Fruit fly (Drosophila melanogaster) whole organism, adult: Measurements from ENCODE around the gene CG10803.

Experiments used
- CG11617 ChIP-seq: fragments of 200-800 bp; sonication (Bioruptor generic); optimal IDR thresholded peaks from 2 replicates; lab custom pipeline; 2017; ENCODE audit warnings: mild to moderate bottlenecking, missing biosample characterization, missing genetic modification reagents, missing genetic modification characterization
- CG12768 ChIP-seq: fragments of 200-800 bp; sonication (Bioruptor generic); optimal IDR thresholded peaks from 2 replicates; lab custom pipeline; 2017; ENCODE audit warnings: missing biosample characterization, missing genetic modification characterization, mild to moderate bottlenecking, moderate library complexity, missing genetic modification reagents
- CG14711 ChIP-seq: fragments of 200-800 bp; sonication (Bioruptor generic); optimal IDR thresholded peaks from 2 replicates; lab custom pipeline; 2018; ENCODE audit warnings: missing biosample characterization, mild to moderate bottlenecking, missing genetic modification characterization, moderate library complexity
- CG1620 ChIP-seq: fragments of 200-800 bp; sonication (Bioruptor generic); optimal IDR thresholded peaks from 2 replicates; lab custom pipeline; 2016; ENCODE audit warnings: missing biosample characterization, missing genetic modification characterization
- CG33017 ChIP-seq: fragments of 200-800 bp; sonication (Bioruptor generic); optimal IDR thresholded peaks from 2 replicates; lab custom pipeline; 2018; ENCODE audit warnings: missing biosample characterization, mild to moderate bottlenecking, missing genetic modification characterization, moderate library complexity
- CG5204 ChIP-seq: fragments of 200-800 bp; sonication (Bioruptor generic); optimal IDR thresholded peaks from 2 replicates; lab custom pipeline; 2016; ENCODE audit warnings: missing biosample characterization, missing genetic modification characterization
- CG7045 ChIP-seq: fragments of 200-800 bp; sonication (Bioruptor generic); optimal IDR thresholded peaks from 2 replicates; lab custom pipeline; 2017; ENCODE audit warnings: missing biosample characterization, mild to moderate bottlenecking, missing genetic modification characterization
- CG7101 ChIP-seq: fragments of 200-800 bp; sonication (Bioruptor generic); optimal IDR thresholded peaks from 2 replicates; lab custom pipeline; 2018; ENCODE audit warnings: missing biosample characterization, mild to moderate bottlenecking, missing genetic modification characterization, moderate library complexity
- Clk ChIP-seq: fragments of 200-800 bp; sonication (Bioruptor generic); optimal IDR thresholded peaks from 2 replicates; lab custom pipeline; 2017; ENCODE audit warnings: missing biosample characterization, missing genetic modification characterization
- Crg-1 ChIP-seq: fragments of 200-800 bp; sonication (Bioruptor generic); optimal IDR thresholded peaks from 2 replicates; lab custom pipeline; 2016; ENCODE audit warnings: missing biosample characterization, missing genetic modification characterization
- Hr96 ChIP-seq: fragments of 200-800 bp; sonication (Bioruptor generic); optimal IDR thresholded peaks from 2 replicates; lab custom pipeline; 2016; ENCODE audit warnings: missing biosample characterization, missing genetic modification characterization
- Mnt ChIP-seq: fragments of 200-800 bp; sonication (Bioruptor generic); optimal IDR thresholded peaks from 2 replicates; lab custom pipeline; 2016; ENCODE audit warnings: missing biosample characterization, mild to moderate bottlenecking, missing genetic modification characterization
- bab1 ChIP-seq: fragments of 200-800 bp; sonication (Bioruptor generic); optimal IDR thresholded peaks from 3 replicates; lab custom pipeline; 2019; ENCODE audit warnings: missing biosample characterization, mild to moderate bottlenecking, missing genetic modification characterization, moderate library complexity
- cic ChIP-seq: fragments of 200-800 bp; sonication (Bioruptor generic); optimal IDR thresholded peaks from 2 replicates; lab custom pipeline; 2017; ENCODE audit warnings: missing biosample characterization, mild to moderate bottlenecking, missing genetic modification characterization, moderate library complexity
- cnc ChIP-seq, 2 experiments: fragments of >200 bp; optimal IDR thresholded peaks; 2 replicates each; lab custom pipeline; 2017
- kay ChIP-seq: fragments of 200-800 bp; sonication (Bioruptor generic); peaks from one replicate; lab custom pipeline; 2016; ENCODE audit warnings: missing biosample characterization, missing genetic modification characterization, borderline replicate concordance
- ovo ChIP-seq: fragments of 200-800 bp; sonication (Bioruptor generic); optimal IDR thresholded peaks from 2 replicates; lab custom pipeline; 2016; ENCODE audit warnings: missing biosample characterization, missing genetic modification characterization
- pad ChIP-seq: fragments of 200-800 bp; sonication (Bioruptor generic); optimal IDR thresholded peaks from 3 replicates; lab custom pipeline; 2017; ENCODE audit warnings: missing biosample characterization, missing genetic modification characterization, mild to moderate bottlenecking, moderate library complexity, missing genetic modification reagents
- tj ChIP-seq: fragments of 200-800 bp; sonication (Bioruptor generic); optimal IDR thresholded peaks from 3 replicates; lab custom pipeline; 2017; ENCODE audit warnings: missing biosample characterization, mild to moderate bottlenecking, missing genetic modification characterization, moderate library complexity
- toe ChIP-seq: fragments of 200-800 bp; sonication (Bioruptor generic); optimal IDR thresholded peaks from 2 replicates; lab custom pipeline; 2016; ENCODE audit warnings: missing biosample characterization, missing genetic modification characterization

The CG10803 gene

DNA sequence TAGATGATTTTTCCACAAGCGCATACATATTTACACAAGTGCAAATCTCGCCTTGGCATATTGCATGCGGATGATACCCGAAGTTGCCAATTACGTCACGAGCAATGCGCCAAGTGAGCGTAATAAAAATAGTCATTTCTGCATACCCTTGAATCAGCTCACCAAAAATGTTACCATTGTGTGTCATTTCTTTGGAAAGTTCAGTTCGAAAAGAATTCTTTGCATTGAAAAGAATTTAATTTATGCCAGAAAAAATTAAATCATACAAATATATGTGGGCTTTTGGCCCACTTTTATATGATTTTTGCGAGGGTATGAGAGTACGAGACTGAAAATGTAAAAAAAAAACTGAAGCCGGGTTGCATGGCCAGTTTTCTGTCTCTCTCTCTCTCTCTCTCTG, 33.5 kb upstream of the CG10803 start:
- TF ChIP-seq CG12768 (GFP tag; lab: Kevin White, UChicago) (no peak), Hr96 (GFP tag; lab: Kevin White, UChicago) (no peak), bab1 (no peak), CG1620 (no peak), tj (GFP tag; lab: Kevin White, UChicago) (no peak)

DNA sequence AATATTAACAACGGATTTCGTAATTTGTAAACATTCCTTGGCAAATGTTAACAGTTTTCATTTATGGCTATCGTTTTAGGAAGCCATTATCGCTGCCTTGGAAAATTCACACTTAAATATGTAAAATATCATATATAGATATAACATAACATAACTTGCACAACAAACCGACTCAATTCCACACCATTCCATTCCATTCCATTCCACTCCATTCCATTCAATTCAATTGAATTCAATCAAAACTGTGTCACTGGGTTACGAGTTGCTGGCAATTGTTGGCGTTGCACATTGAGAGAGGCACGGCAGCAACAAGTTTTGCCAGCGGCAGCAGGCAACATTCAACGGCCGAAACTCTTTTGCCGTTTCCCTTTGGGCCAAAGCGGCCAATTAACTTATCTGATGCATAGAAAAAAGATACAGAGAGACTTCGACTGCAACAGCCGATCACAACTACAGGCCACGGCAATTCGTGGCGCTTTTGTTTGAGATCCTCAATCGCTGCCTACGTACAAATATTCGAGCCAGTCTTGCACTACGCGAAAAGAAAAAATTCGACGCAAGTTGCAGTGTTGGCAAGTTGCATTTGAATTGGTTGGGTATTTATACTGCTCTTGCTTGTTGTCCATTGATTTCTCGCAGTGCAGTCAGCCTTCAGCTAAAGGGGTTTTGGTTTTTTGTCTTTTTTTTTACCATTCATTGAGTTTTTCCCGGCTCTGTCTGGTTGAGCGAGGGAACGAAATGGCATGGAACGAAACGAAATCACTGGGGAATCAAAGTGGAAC, 32.2 kb upstream of the CG10803 start:
- TF ChIP-seq kay (GFP tag; lab: Kevin White, UChicago) = no peak
- TF ChIP-seq CG33017 (tag; lab: Kevin White, UChicago) = no peak

DNA sequence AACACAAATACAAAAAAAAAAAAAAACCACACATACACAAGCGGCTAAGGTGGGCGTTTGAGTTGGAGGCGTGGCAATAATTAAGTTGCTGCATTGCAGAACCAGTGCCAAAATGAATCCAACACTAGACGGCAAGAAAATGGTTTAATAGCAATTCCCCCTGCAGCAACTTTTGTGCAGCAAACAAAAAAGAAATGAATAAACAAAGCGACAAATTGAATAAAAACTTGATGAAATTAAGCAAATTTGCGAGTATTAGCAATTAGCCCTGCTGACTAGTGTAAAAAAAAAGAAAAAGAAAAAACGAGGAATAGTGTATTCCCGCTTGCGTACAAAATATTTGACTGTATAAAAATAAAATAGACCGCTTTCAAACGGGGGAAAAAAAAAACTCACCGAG, 30.7 kb upstream of the CG10803 start:
- TF ChIP-seq cic (GFP tag; lab: Kevin White, UChicago) (no peak), Mnt (no peak), CG7045 (no peak), tj (GFP tag; lab: Kevin White, UChicago) (no peak), toe (GFP tag; lab: Kevin White, UChicago) (no peak), Clk (no peak), CG12768 (GFP tag; lab: Kevin White, UChicago) (no peak), kay (GFP tag; lab: Kevin White, UChicago) (no peak), CG14711 (tag; lab: Kevin White, UChicago) (no peak), pad (GFP tag; lab: Kevin White, UChicago) (no peak), Hr96 (GFP tag; lab: Kevin White, UChicago) (no peak), CG5204 (GFP tag; lab: Kevin White, UChicago) (no peak), ovo (no peak), CG11617 (no peak), CG7101 (no peak), Crg-1 (GFP tag; lab: Kevin White, UChicago) (no peak), cnc (optimal IDR thresholded peaks at IDR 0.05; lab: Kevin White, UChicago) (no peak)

DNA sequence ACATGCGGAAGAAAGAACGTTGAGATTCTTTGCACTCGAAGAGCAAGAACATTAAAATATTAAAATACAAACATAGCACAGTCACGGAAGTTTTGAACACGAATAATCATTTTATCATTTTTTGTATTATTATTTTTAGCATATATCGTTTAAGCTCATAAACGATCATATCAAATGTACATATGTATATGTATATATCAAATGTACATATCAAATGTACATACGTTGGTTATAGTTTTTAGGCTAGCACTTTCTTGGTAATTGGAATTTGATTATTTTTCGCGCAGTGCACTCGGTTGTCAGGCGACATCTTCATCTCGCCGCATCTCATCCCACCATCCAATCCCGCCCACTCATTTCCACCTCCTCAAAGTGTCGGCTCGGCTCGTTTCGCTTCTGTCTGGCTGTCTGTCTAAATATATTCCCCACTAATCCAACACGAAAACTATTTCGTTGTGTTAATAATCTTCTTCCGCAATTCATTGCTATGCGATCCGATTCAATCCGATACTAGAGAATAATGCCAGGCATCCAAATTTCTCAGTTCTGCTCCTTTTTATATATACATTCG, 29.9 kb upstream of the CG10803 start:
- no peak for TF ChIP-seq tj (GFP tag; lab: Kevin White, UChicago)
- no peak for TF ChIP-seq CG14711 (tag; lab: Kevin White, UChicago)

- TF ChIP-seq CG33017 (tag; lab: Kevin White, UChicago) (no peak), CG7101 (no peak)
Observed at dm6 chrX:3457518-3457917, 27.9 kb upstream of the CG10803 start.

DNA sequence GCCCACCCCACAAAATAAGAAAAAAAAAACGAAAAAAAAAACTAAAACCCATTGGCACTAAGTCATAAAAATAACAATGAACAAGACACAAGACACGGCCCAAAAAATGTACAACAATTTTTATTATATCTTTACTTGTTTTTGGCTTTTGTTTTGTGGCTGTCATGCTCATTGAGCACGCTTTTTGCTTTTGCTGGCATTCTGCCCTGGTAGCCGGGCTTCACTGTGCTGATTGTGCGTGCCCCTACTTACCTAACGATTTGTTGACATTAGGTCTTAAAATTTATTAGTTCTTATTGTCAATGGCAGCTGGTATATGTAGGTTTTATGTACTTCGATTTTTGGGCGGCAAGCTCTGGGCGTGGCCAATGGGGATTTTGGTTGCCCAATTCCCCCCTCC, 27.0 kb upstream of the CG10803 start:
- TF ChIP-seq CG11617 = no peak
- TF ChIP-seq CG7101 = no peak
- no peak for TF ChIP-seq pad (GFP tag; lab: Kevin White, UChicago)
- no peak for TF ChIP-seq Crg-1 (GFP tag; lab: Kevin White, UChicago)
- no peak for TF ChIP-seq Mnt
- no peak for TF ChIP-seq CG7045
- no peak for TF ChIP-seq bab1
- TF ChIP-seq kay (GFP tag; lab: Kevin White, UChicago) = no peak
- TF ChIP-seq cic (GFP tag; lab: Kevin White, UChicago) = no peak
- TF ChIP-seq CG5204 (GFP tag; lab: Kevin White, UChicago) = no peak
- no peak for TF ChIP-seq CG1620
- TF ChIP-seq CG14711 (tag; lab: Kevin White, UChicago) = no peak

DNA sequence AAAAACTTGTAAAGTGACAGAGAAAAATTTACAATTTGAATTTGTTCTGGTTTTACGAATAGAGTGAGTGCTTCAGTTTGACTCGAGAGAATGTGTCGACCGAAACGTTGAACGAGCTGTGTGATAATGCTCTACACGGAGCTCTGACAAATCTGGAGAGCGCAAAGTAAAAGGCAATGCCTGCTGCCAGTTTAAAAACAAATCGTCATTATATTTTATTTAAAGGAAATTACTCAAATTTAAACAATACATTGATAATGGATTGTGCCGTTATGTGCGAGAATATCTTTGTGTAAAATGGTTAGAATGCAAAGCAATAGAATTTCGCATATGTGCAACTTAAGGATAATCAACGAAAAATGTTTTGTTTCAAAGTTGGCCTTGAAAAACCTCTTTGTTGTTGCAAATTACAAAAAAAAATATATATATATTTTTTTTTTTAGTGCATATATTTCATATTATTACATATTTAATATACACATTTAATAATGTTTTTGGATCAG, 25.3 kb upstream of the CG10803 start, which contains the start of the genes CG16782 and CG10801:
CG16782 (minus strand) TSS at position 101 of the 503 bp plus-strand sequence.
CG10801 (plus strand) TSS at position 453 of the 503 bp plus-strand sequence.
- TF ChIP-seq ovo (no peak), CG12768 (GFP tag; lab: Kevin White, UChicago) (no peak), CG14711 (tag; lab: Kevin White, UChicago) (no peak), Clk (no peak), cic (GFP tag; lab: Kevin White, UChicago) (no peak), CG1620 (no peak), bab1 (no peak), cnc (optimal IDR thresholded peaks at IDR 0.05; lab: Kevin White, UChicago) (no peak), toe (GFP tag; lab: Kevin White, UChicago) (no peak), tj (GFP tag; lab: Kevin White, UChicago) (no peak), Hr96 (GFP tag; lab: Kevin White, UChicago) (no peak), kay (GFP tag; lab: Kevin White, UChicago) (no peak), CG5204 (GFP tag; lab: Kevin White, UChicago) (no peak), Mnt (no peak), CG33017 (tag; lab: Kevin White, UChicago) (no peak), CG7045 (no peak)
